Fruit fly (Drosophila melanogaster) whole organism, adult: ENCODE measurements around the gene Adat1.

Experiments
- CG11617 ChIP-seq: fragments of 200-800 bp; sonication (Bioruptor generic); optimal IDR thresholded peaks from 2 replicates; lab custom pipeline; 2017; ENCODE audit warnings: mild to moderate bottlenecking, missing biosample characterization, missing genetic modification reagents, missing genetic modification characterization
- CG14711 ChIP-seq: fragments of 200-800 bp; sonication (Bioruptor generic); optimal IDR thresholded peaks from 2 replicates; lab custom pipeline; 2018; ENCODE audit warnings: missing biosample characterization, mild to moderate bottlenecking, missing genetic modification characterization, moderate library complexity
- CG33017 ChIP-seq: fragments of 200-800 bp; sonication (Bioruptor generic); optimal IDR thresholded peaks from 2 replicates; lab custom pipeline; 2018; ENCODE audit warnings: missing biosample characterization, mild to moderate bottlenecking, missing genetic modification characterization, moderate library complexity
- CG5204 ChIP-seq: fragments of 200-800 bp; sonication (Bioruptor generic); optimal IDR thresholded peaks from 2 replicates; lab custom pipeline; 2016; ENCODE audit warnings: missing biosample characterization, missing genetic modification characterization
- CG7045 ChIP-seq: fragments of 200-800 bp; sonication (Bioruptor generic); optimal IDR thresholded peaks from 2 replicates; lab custom pipeline; 2017; ENCODE audit warnings: missing biosample characterization, mild to moderate bottlenecking, missing genetic modification characterization
- Clk ChIP-seq: fragments of 200-800 bp; sonication (Bioruptor generic); optimal IDR thresholded peaks from 2 replicates; lab custom pipeline; 2017; ENCODE audit warnings: missing biosample characterization, missing genetic modification characterization
- Hr96 ChIP-seq: fragments of 200-800 bp; sonication (Bioruptor generic); optimal IDR thresholded peaks from 2 replicates; lab custom pipeline; 2016; ENCODE audit warnings: missing biosample characterization, missing genetic modification characterization
- bab1 ChIP-seq: fragments of 200-800 bp; sonication (Bioruptor generic); optimal IDR thresholded peaks from 3 replicates; lab custom pipeline; 2019; ENCODE audit warnings: missing biosample characterization, mild to moderate bottlenecking, missing genetic modification characterization, moderate library complexity
- cnc ChIP-seq, 2 experiments: fragments of >200 bp; optimal IDR thresholded peaks; 2 replicates each; lab custom pipeline; 2017
- kay ChIP-seq: fragments of 200-800 bp; sonication (Bioruptor generic); peaks from one replicate; lab custom pipeline; 2016; ENCODE audit warnings: missing biosample characterization, missing genetic modification characterization, borderline replicate concordance
- tj ChIP-seq: fragments of 200-800 bp; sonication (Bioruptor generic); optimal IDR thresholded peaks from 3 replicates; lab custom pipeline; 2017; ENCODE audit warnings: missing biosample characterization, mild to moderate bottlenecking, missing genetic modification characterization, moderate library complexity

Adat1 gene

dm6 chr2L:13770884-13771283 lies 40.4 kb downstream of the Adat1 start:
- TF ChIP-seq bab1 = peak; percentile 59
- TF ChIP-seq CG33017 (tag; lab: Kevin White, UChicago) = no peak

dm6 chr2L:13763144-13763543 lies 48.1 kb downstream of the Adat1 start:
- no peak for TF ChIP-seq cnc (optimal IDR thresholded peaks at IDR 0.05; lab: Kevin White, UChicago)
- TF ChIP-seq CG7045 (GFP tag; lab: Kevin White, UChicago) = no peak
- no peak for TF ChIP-seq CG5204
- TF ChIP-seq bab1 = no peak
- no peak for TF ChIP-seq CG14711 (tag; lab: Kevin White, UChicago)
- TF ChIP-seq tj (GFP tag; lab: Kevin White, UChicago) = no peak
- no peak for TF ChIP-seq Hr96 (GFP tag; lab: Kevin White, UChicago)
- no peak for TF ChIP-seq kay (GFP tag; lab: Kevin White, UChicago)
- TF ChIP-seq CG11617 = no peak
- no peak for TF ChIP-seq Clk (GFP tag; lab: Kevin White, UChicago)
